Fruit fly (Drosophila melanogaster) whole organism, embryonic: ENCODE results near the gene Bro.

ENCODE experiments used
- Awh ChIP-seq: fragments of 200-800 bp; sonication (Bioruptor generic); IDR thresholded peaks from 2 replicates; pipeline ENCODE4, ENCODE4 v1.3.6; 2022; ENCODE audit warnings: missing biosample characterization, missing genetic modification characterization
- CG10274 ChIP-seq: fragments of 200-800 bp; sonication (Bioruptor generic); optimal IDR thresholded peaks from 3 replicates; lab custom pipeline; 2017; ENCODE audit warnings: missing biosample characterization, mild to moderate bottlenecking, missing genetic modification characterization
- CG11398 ChIP-seq: fragments of 200-800 bp; sonication (Bioruptor generic); optimal IDR thresholded peaks from 2 replicates; lab custom pipeline; 2016; ENCODE audit warnings: missing biosample characterization, missing genetic modification characterization
- CG12299 ChIP-seq: fragments of 200-800 bp; sonication (Bioruptor generic); optimal IDR thresholded peaks from 2 replicates; lab custom pipeline; 2018; ENCODE audit warnings: missing biosample characterization, mild to moderate bottlenecking, missing genetic modification characterization
- CG12769 ChIP-seq: fragments of 200-800 bp; sonication (Bioruptor generic); optimal IDR thresholded peaks from 2 replicates; lab custom pipeline; 2019; ENCODE audit warnings: missing biosample characterization, mild to moderate bottlenecking, missing genetic modification characterization, moderate library complexity
- CG13287 ChIP-seq: fragments of 200-800 bp; sonication (Bioruptor generic); IDR thresholded peaks from 2 replicates; pipeline ENCODE4 v1.3.6; 2022; ENCODE audit warnings: missing biosample characterization, missing genetic modification characterization; ENCODE audit not compliant: partially characterized antibody
- CG13894 ChIP-seq: fragments of 200-800 bp; sonication (Bioruptor generic); optimal IDR thresholded peaks from 3 replicates; lab custom pipeline; 2018; ENCODE audit warnings: missing biosample characterization, mild to moderate bottlenecking, missing genetic modification characterization, moderate library complexity
- CG1647 ChIP-seq: fragments of 200-800 bp; sonication (Bioruptor generic); optimal IDR thresholded peaks from 3 replicates; lab custom pipeline; 2016; ENCODE audit warnings: missing biosample characterization, missing genetic modification characterization
- CG2116 ChIP-seq: fragments of 200-800 bp; sonication (Bioruptor generic); optimal IDR thresholded peaks from 3 replicates; lab custom pipeline; 2018; ENCODE audit warnings: missing biosample characterization, mild to moderate bottlenecking, missing genetic modification characterization
- CG2120 ChIP-seq: fragments of 200-800 bp; sonication (Bioruptor generic); optimal IDR thresholded peaks from 3 replicates; lab custom pipeline; 2016; ENCODE audit warnings: missing biosample characterization, missing genetic modification characterization
- CG31388 ChIP-seq: fragments of 200-800 bp; sonication (Bioruptor generic); optimal IDR thresholded peaks from 2 replicates; lab custom pipeline; 2016; ENCODE audit warnings: missing biosample characterization, missing genetic modification characterization
- CG4707 ChIP-seq: fragments of 200-800 bp; sonication (Bioruptor generic); optimal IDR thresholded peaks from 2 replicates; lab custom pipeline; 2018; ENCODE audit warnings: missing biosample characterization, mild to moderate bottlenecking, missing genetic modification characterization, moderate library complexity
- CG6175 ChIP-seq: fragments of 200-800 bp; sonication (Bioruptor generic); IDR thresholded peaks from 3 replicates; pipeline ENCODE4 v1.3.6; 2022; ENCODE audit warnings: missing biosample characterization, missing genetic modification characterization
- CG6689 ChIP-seq: fragments of 200-800 bp; sonication (Bioruptor generic); IDR thresholded peaks from 2 replicates; pipeline ENCODE4 v1.3.6; 2022; ENCODE audit warnings: missing biosample characterization, missing genetic modification characterization
- CG9609 ChIP-seq: fragments of 200-800 bp; sonication (Bioruptor generic); optimal IDR thresholded peaks from 3 replicates; lab custom pipeline; 2016; ENCODE audit warnings: missing biosample characterization, missing genetic modification characterization
- Dp ChIP-seq: fragments of 200-800 bp; sonication (Bioruptor generic); optimal IDR thresholded peaks from 2 replicates; lab custom pipeline; 2018; ENCODE audit warnings: missing biosample characterization, mild to moderate bottlenecking, missing genetic modification characterization, moderate library complexity
- E2f2 ChIP-seq: fragments of 200-800 bp; sonication (Bioruptor generic); IDR thresholded peaks from 2 replicates; pipeline ENCODE4 v1.3.6; 2022; ENCODE audit warnings: missing biosample characterization, missing genetic modification characterization
- Eip74EF ChIP-seq, 2 experiments: fragments of 200-800 bp in 1 of 2; fragments of >200 bp in 1 of 2; sonication (Bioruptor generic) in 1 of 2; optimal IDR thresholded peaks; 2 replicates each; lab custom pipeline; 2017 to 2019; ENCODE audit warnings: missing biosample characterization in 2 of 2, missing genetic modification characterization in 2 of 2, mild to moderate bottlenecking in 1 of 2, moderate library complexity in 1 of 2
- Ets97D ChIP-seq: fragments of 200-800 bp; sonication (Bioruptor generic); optimal IDR thresholded peaks from 3 replicates; lab custom pipeline; 2016; ENCODE audit warnings: missing biosample characterization, missing genetic modification characterization
- Fer3 ChIP-seq: fragments of 200-800 bp; sonication (Bioruptor generic); optimal IDR thresholded peaks from 2 replicates; lab custom pipeline; 2018; ENCODE audit warnings: missing biosample characterization, mild to moderate bottlenecking, missing genetic modification characterization, moderate library complexity
- H15 ChIP-seq: fragments of 200-800 bp; sonication (Bioruptor generic); IDR thresholded peaks from 3 replicates; pipeline ENCODE4 v1.3.6; 2022; ENCODE audit warnings: missing biosample characterization, missing genetic modification characterization
- Hand ChIP-seq: fragments of 200-800 bp; sonication (Bioruptor generic); optimal IDR thresholded peaks from 2 replicates; lab custom pipeline; 2017; ENCODE audit warnings: mild to moderate bottlenecking, missing biosample characterization, missing genetic modification reagents, missing genetic modification characterization
- Oli ChIP-seq: fragments of 200-800 bp; sonication (Bioruptor generic); optimal IDR thresholded peaks from 2 replicates; lab custom pipeline; 2018; ENCODE audit warnings: missing biosample characterization, mild to moderate bottlenecking, missing genetic modification characterization, moderate library complexity
- Optix ChIP-seq: fragments of 200-800 bp; sonication (Bioruptor generic); IDR thresholded peaks from 3 replicates; pipeline ENCODE4 v1.3.6; 2022; ENCODE audit warnings: missing biosample characterization, missing genetic modification characterization
- Stat92E ChIP-seq, 3 experiments: fragments of >200 bp in 2 of 3; fragments of 200-800 bp in 1 of 3; sonication (Bioruptor generic) in 1 of 3; optimal IDR thresholded peaks; 2 replicates each; lab custom pipeline; 2017 to 2019; ENCODE audit warnings: missing biosample characterization in 3 of 3, missing genetic modification characterization in 3 of 3, mild to moderate bottlenecking in 1 of 3, moderate library complexity in 1 of 3
- YL-1 ChIP-seq: fragments of 200-800 bp; sonication (Bioruptor generic); optimal IDR thresholded peaks from 3 replicates; lab custom pipeline; 2017; ENCODE audit warnings: missing biosample characterization, mild to moderate bottlenecking, missing genetic modification characterization
- ab ChIP-seq: fragments of 200-800 bp; sonication (Bioruptor generic); optimal IDR thresholded peaks from 2 replicates; lab custom pipeline; 2016; ENCODE audit warnings: missing biosample characterization, missing genetic modification characterization
- caup ChIP-seq: fragments of 200-800 bp; sonication (Bioruptor generic); optimal IDR thresholded peaks from 3 replicates; lab custom pipeline; 2017; ENCODE audit warnings: missing biosample characterization, mild to moderate bottlenecking, missing genetic modification characterization, moderate library complexity; ENCODE audit not compliant: severe bottlenecking
- chn ChIP-seq: fragments of 200-800 bp; sonication (Bioruptor generic); optimal IDR thresholded peaks from 2 replicates; lab custom pipeline; 2016; ENCODE audit warnings: missing biosample characterization, missing genetic modification characterization
- crp ChIP-seq, 2 experiments: fragments of 200-800 bp; sonication (Bioruptor generic); optimal IDR thresholded peaks; 2 replicates in 1 of 2; 3 replicates in 1 of 2; lab custom pipeline; 2017; ENCODE audit warnings: missing biosample characterization in 2 of 2, missing genetic modification characterization in 2 of 2, mild to moderate bottlenecking in 1 of 2, moderate library complexity in 1 of 2
- dati ChIP-seq: fragments of 200-800 bp; sonication (Bioruptor generic); IDR thresholded peaks from 2 replicates; pipeline ENCODE4 v1.3.6; 2022; ENCODE audit warnings: missing biosample characterization, missing genetic modification characterization
- dmrt11E ChIP-seq: fragments of 200-800 bp; sonication (Bioruptor generic); optimal IDR thresholded peaks from 3 replicates; lab custom pipeline; 2018; ENCODE audit warnings: missing biosample characterization, mild to moderate bottlenecking, missing genetic modification characterization, moderate library complexity
- esg ChIP-seq: fragments of 200-800 bp; sonication (Bioruptor generic); conservative IDR thresholded peaks from 2 replicates; pipeline ENCODE4 v1.3.6; 2022; ENCODE audit warnings: missing biosample characterization, missing genetic modification characterization
- ftz-f1 ChIP-seq: fragments of 200-800 bp; sonication (Bioruptor generic); optimal IDR thresholded peaks from 2 replicates; lab custom pipeline; 2016; ENCODE audit warnings: missing biosample characterization, missing genetic modification characterization
- jumu ChIP-seq: fragments of 200-800 bp; sonication (Bioruptor generic); optimal IDR thresholded peaks from 3 replicates; lab custom pipeline; 2016; ENCODE audit warnings: missing biosample characterization, missing genetic modification characterization
- kni ChIP-seq: fragments of 200-800 bp; sonication (Bioruptor generic); optimal IDR thresholded peaks from 3 replicates; lab custom pipeline; 2017; ENCODE audit warnings: mild to moderate bottlenecking, missing biosample characterization, missing genetic modification reagents, missing genetic modification characterization
- lab ChIP-seq: fragments of 200-800 bp; sonication (Bioruptor generic); optimal IDR thresholded peaks from 3 replicates; lab custom pipeline; 2017; ENCODE audit warnings: missing biosample characterization, missing genetic modification characterization, mild to moderate bottlenecking, moderate library complexity, missing genetic modification reagents
- nmo ChIP-seq: fragments of 200-800 bp; sonication (Bioruptor generic); optimal IDR thresholded peaks from 2 replicates; lab custom pipeline; 2018; ENCODE audit warnings: missing biosample characterization, mild to moderate bottlenecking, missing genetic modification characterization, moderate library complexity
- oc ChIP-seq: fragments of 200-800 bp; sonication (Bioruptor generic); optimal IDR thresholded peaks from 2 replicates; lab custom pipeline; 2018; ENCODE audit warnings: missing biosample characterization, mild to moderate bottlenecking, missing genetic modification characterization, moderate library complexity
- row ChIP-seq: fragments of 200-800 bp; sonication (Bioruptor generic); IDR thresholded peaks from 3 replicates; pipeline ENCODE4 v1.3.6; 2022; ENCODE audit warnings: missing biosample characterization, missing genetic modification characterization
- run ChIP-seq: fragments of 200-800 bp; sonication (Bioruptor generic); optimal IDR thresholded peaks from 3 replicates; lab custom pipeline; 2018; ENCODE audit warnings: missing biosample characterization, mild to moderate bottlenecking, missing genetic modification characterization
- seq ChIP-seq: fragments of 200-800 bp; sonication (Bioruptor generic); IDR thresholded peaks from 2 replicates; pipeline ENCODE4 v1.3.6; 2022; ENCODE audit warnings: missing biosample characterization, missing genetic modification characterization
- ssp ChIP-seq: fragments of 200-800 bp; sonication (Bioruptor generic); IDR thresholded peaks from 2 replicates; pipeline ENCODE4 v1.3.6; 2022; ENCODE audit warnings: missing biosample characterization, missing genetic modification characterization
- stwl ChIP-seq: fragments of 200-800 bp; sonication (Bioruptor generic); optimal IDR thresholded peaks from 3 replicates; lab custom pipeline; 2018; ENCODE audit warnings: missing biosample characterization, mild to moderate bottlenecking, missing genetic modification characterization, moderate library complexity
- tap ChIP-seq: fragments of 200-800 bp; optimal IDR thresholded peaks from 3 replicates; lab custom pipeline; 2019; ENCODE audit warnings: missing biosample characterization, mild to moderate bottlenecking, missing genetic modification characterization, moderate library complexity
- tll ChIP-seq, 2 experiments: fragments of 200-800 bp in 1 of 2; fragments of >200 bp in 1 of 2; sonication (Bioruptor generic) in 1 of 2; optimal IDR thresholded peaks; 2 replicates each; lab custom pipeline; 2017 to 2019; ENCODE audit warnings: missing biosample characterization in 2 of 2, missing genetic modification characterization in 2 of 2, mild to moderate bottlenecking in 1 of 2, moderate library complexity in 1 of 2
- tx ChIP-seq: fragments of 200-800 bp; sonication (Bioruptor generic); optimal IDR thresholded peaks from 2 replicates; lab custom pipeline; 2016; ENCODE audit warnings: missing biosample characterization, missing genetic modification characterization
- vvl ChIP-seq: fragments of 200-800 bp; sonication (Bioruptor generic); IDR thresholded peaks from 2 replicates; pipeline ENCODE4 v1.3.6; 2022; ENCODE audit warnings: missing biosample characterization, missing genetic modification characterization
- zfh2 ChIP-seq: fragments of 200-800 bp; sonication (Bioruptor generic); optimal IDR thresholded peaks from 2 replicates; lab custom pipeline; 2016; ENCODE audit warnings: missing biosample characterization, missing genetic modification characterization

Gene Bro

dm6 chr3L:1618116-1618727 is 29.4 kb upstream of the Bro start, which contains the start of the genes CG13926, ABCB7 and CG33230 (continued):
- TF ChIP-seq YL-1 (peak; percentile 89), crp (GFP tag; optimal IDR thresholded peaks at IDR 0.05; lab: Kevin White, UChicago) (peak; percentile 34 to 92), seq (GFP tag; lab: Robert Waterston, UW) (no peak), Stat92E (GFP tag; optimal IDR thresholded peaks at IDR 0.05; lab: Kevin White, UChicago) (peak in 1 of 3 experiments; percentile 53), tap (tag; lab: Kevin White, UChicago) (no peak), CG11398 (GFP tag; lab: Kevin White, UChicago) (no peak), Dp (GFP tag; lab: Kevin White, UChicago) (peak; percentile 14), run (tag; lab: Kevin White, UChicago) (no peak), CG6175 (GFP tag; lab: Robert Waterston, UW) (no peak), E2f2 (GFP tag; lab: Robert Waterston, UW) (no peak), CG12299 (tag; lab: Kevin White, UChicago) (no peak), Eip74EF (GFP tag; optimal IDR thresholded peaks at IDR 0.05; lab: Kevin White, UChicago) (no peak), zfh2 (GFP tag; lab: Kevin White, UChicago) (peak; percentile 31), chn (no peak), Awh (GFP tag; lab: Robert Waterston, UW) (no peak), Oli (tag; lab: Kevin White, UChicago) (no peak), CG1647 (GFP tag; lab: Kevin White, UChicago) (no peak), vvl (peak; percentile 32; the same call in 1 of the 2 replicates), dmrt11E (tag; lab: Kevin White, UChicago) (no peak), CG9609 (GFP tag; lab: Kevin White, UChicago) (no peak), caup (no peak), Ets97D (peak; percentile 1), CG6689 (GFP tag; lab: Robert Waterston, UW) (no peak), stwl (tag; lab: Kevin White, UChicago) (no peak), CG10274 (GFP tag; lab: Kevin White, UChicago) (peak; percentile 95), CG4707 (GFP tag; lab: Kevin White, UChicago) (no peak), tll (GFP tag; optimal IDR thresholded peaks at IDR 0.05; lab: Kevin White, UChicago) (no peak), ab (no peak), dati (GFP tag; lab: Robert Waterston, UW) (no peak), ftz-f1 (peak; percentile 98), tx (GFP tag; lab: Kevin White, UChicago) (no peak), ssp (GFP tag; lab: Robert Waterston, UW) (no peak), oc (tag; lab: Kevin White, UChicago) (no peak), CG12769 (tag; lab: Kevin White, UChicago) (no peak), kni (GFP tag; lab: Kevin White, UChicago) (peak; percentile 59), Optix (GFP tag; lab: Robert Waterston, UW) (no peak), CG13287 (peak; percentile 47; the same call in 1 of the 2 replicates), row (GFP tag; lab: Robert Waterston, UW) (peak; percentile 92), CG2116 (GFP tag; lab: Kevin White, UChicago) (peak; percentile 42), CG31388 (GFP tag; lab: Kevin White, UChicago) (no peak), CG2120 (GFP tag; lab: Kevin White, UChicago) (peak; percentile 71), Fer3 (tag; lab: Kevin White, UChicago) (peak; percentile 5), jumu (GFP tag; lab: Kevin White, UChicago) (no peak), Hand (GFP tag; lab: Kevin White, UChicago) (no peak), H15 (GFP tag; lab: Robert Waterston, UW) (no peak), CG13894 (tag; lab: Kevin White, UChicago) (no peak), nmo (peak; percentile 56), esg (GFP tag; lab: Robert Waterston, UW) (no peak), lab (peak; percentile 31)
